Fruit fly (Drosophila melanogaster): ENCODE measurements around the gene ssx.

ssx gene

DNA sequence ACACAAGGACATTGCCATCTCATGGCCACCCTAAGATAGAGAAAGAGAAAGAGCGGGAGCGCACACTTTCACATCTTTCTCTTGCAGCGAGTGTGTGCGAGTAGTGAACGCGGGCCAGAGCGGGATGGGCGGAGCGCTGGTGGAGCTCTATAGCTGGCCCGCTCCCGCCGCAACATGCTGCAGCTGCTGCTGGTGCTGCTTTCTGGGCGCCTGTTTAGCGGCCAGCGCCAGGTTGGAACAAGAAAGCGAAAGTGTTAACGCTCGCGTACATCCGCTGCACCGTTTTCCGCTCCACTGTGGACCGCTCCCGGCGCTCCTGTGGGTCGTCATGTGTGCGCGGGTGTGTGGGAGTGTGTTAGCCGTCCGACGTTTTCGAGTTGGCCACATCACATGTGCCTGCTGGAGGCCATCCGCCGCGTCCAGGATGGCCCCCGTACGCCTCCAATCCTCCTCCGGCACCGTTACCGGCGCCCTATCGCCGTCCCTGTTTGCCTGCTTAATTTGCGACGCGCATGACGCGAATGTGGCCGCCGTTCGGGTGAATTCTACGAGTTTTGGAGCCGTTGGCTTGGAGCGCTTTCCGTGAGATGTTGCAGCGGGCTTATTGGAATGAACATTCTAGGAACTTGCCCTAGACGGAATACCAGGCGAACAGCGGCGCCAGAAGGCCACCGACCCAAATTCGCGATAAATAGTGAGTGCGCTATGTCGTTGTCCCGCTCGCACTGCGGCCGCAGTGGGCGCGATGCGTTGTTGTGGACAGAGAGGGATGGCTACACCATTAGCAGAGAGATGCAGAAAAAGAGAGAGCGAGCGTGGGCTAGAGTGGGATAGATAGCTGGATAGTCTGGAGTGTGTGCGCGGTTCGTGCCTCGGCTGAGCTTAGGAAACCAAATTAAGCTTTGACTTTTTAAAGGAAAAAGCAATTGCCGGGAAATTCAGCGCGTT is 28.9 kb downstream of the ssx start (continued):
- TF ChIP-seq D19B (GFP tag; optimal IDR thresholded peaks at IDR 0.05) (no peak), slp2 (GFP tag; optimal IDR thresholded peaks at IDR 0.05) (no peak), knrl (GFP tag; IDR thresholded peaks at IDR 0.05; ENCODE audit: partially characterized antibody) (peak; percentile 50; the same call in 1 of the 3 replicates), CG31365 (tag; optimal IDR thresholded peaks at IDR 0.05) (peak; percentile 3), kni (GFP tag; optimal IDR thresholded peaks at IDR 0.05) (peak; percentile 96), CG12391 (tag; optimal IDR thresholded peaks at IDR 0.05) (no peak), gcm (GFP tag; optimal IDR thresholded peaks at IDR 0.05) (peak; percentile 8), Oaz (GFP tag; IDR thresholded peaks at IDR 0.05) (0 out of 2 replicates have a peak, but pooled peaks have one; percentile 11), CG4730 (GFP tag; IDR thresholded peaks at IDR 0.05) (no peak), Nf-YC (tag; optimal IDR thresholded peaks at IDR 0.05) (peak; percentile 79), croc (GFP tag; conservative IDR thresholded peaks at IDR 0.05) (no peak), her (GFP tag; optimal IDR thresholded peaks at IDR 0.05) (no peak), ttk (GFP tag; IDR thresholded peaks at IDR 0.05) (no peak), CG9932 (GFP tag; IDR thresholded peaks at IDR 0.05) (peak; percentile 24; the same call in 1 of the 2 replicates), pum (GFP tag; optimal IDR thresholded peaks at IDR 0.05) (no peak), CG6175 (GFP tag; IDR thresholded peaks at IDR 0.05) (0 out of 3 replicates have a peak, but pooled peaks have one; percentile 42), Ptx1 (GFP tag; IDR thresholded peaks at IDR 0.05) (no peak), repo (GFP tag; optimal IDR thresholded peaks at IDR 0.05) (no peak), CG7357 (GFP tag; IDR thresholded peaks at IDR 0.05) (no peak), dmrt99B (tag; optimal IDR thresholded peaks at IDR 0.05) (peak; percentile 26), Spps (tag; optimal IDR thresholded peaks at IDR 0.05) (no peak), pita (GFP tag; optimal IDR thresholded peaks at IDR 0.05) (peak; percentile 60), CG12299 (tag; optimal IDR thresholded peaks at IDR 0.05) (no peak), TFAM (GFP tag; optimal IDR thresholded peaks at IDR 0.05) (no peak), CG8924 (tag; optimal IDR thresholded peaks at IDR 0.05) (peak; percentile 3), fu2 (GFP tag; optimal IDR thresholded peaks at IDR 0.05) (no peak), CG30020 (tag; optimal IDR thresholded peaks at IDR 0.05) (no peak), Ada2b (GFP tag; IDR thresholded peaks at IDR 0.05) (no peak), CkIIα-i1 (GFP tag; IDR thresholded peaks at IDR 0.05) (no peak), crol (GFP tag; IDR thresholded peaks at IDR 0.05) (peak; percentile 88), wdn (GFP tag; IDR thresholded peaks at IDR 0.05) (no peak), CG4854 (GFP tag; optimal IDR thresholded peaks at IDR 0.05) (no peak), pho (GFP tag; optimal IDR thresholded peaks at IDR 0.05) (no peak), Hmr (GFP tag; optimal IDR thresholded peaks at IDR 0.05) (peak; percentile 77), Hr51 (GFP tag; optimal IDR thresholded peaks at IDR 0.05) (peak in 1 of 2 experiments; percentile 1), CG7987 (GFP tag; optimal IDR thresholded peaks at IDR 0.05) (no peak), CG31224 (GFP tag; IDR thresholded peaks at IDR 0.05) (peak; percentile 99), mld (GFP tag; IDR thresholded peaks at IDR 0.05; ENCODE audit: partially characterized antibody) (no peak), ac (GFP tag; optimal IDR thresholded peaks at IDR 0.05) (no peak), Dip2 (GFP tag; IDR thresholded peaks at IDR 0.05) (no peak), lola (GFP tag; optimal IDR thresholded peaks at IDR 0.05) (no peak), lilli (GFP tag; optimal IDR thresholded peaks at IDR 0.05) (no peak), crc (GFP tag; optimal IDR thresholded peaks at IDR 0.05) (no peak), zen (tag; optimal IDR thresholded peaks at IDR 0.05) (peak; percentile 38), CG3065 (GFP tag; optimal IDR thresholded peaks at IDR 0.05) (no peak), Ssrp (tag; optimal IDR thresholded peaks at IDR 0.05) (no peak), CG5180 (GFP tag; optimal IDR thresholded peaks at IDR 0.05) (peak; percentile 91), amos (GFP tag; IDR thresholded peaks at IDR 0.05; ENCODE audit: partially characterized antibody) (peak; percentile 17; the same call in 1 of the 2 replicates)

All from whole organism, embryonic.